Worm (Caenorhabditis elegans): ENCODE measurements around the gene dbn-1.
A peak's percentile ranks its signal among the peaks of the same experiment; 100 is the strongest.

Gene dbn-1

ce11 chrIII:13722387-13723122, 39.3 kb downstream of the dbn-1 start:
- TF ChIP-seq mdl-1 (tag; optimal IDR thresholded peaks at IDR 0.05) (no peak), ztf-1 (GFP tag; conservative IDR thresholded peaks at IDR 0.05) (no peak), aly-2 (tag; optimal IDR thresholded peaks at IDR 0.05) (no peak), nhr-237 (tag; optimal IDR thresholded peaks at IDR 0.05) (no peak), nhr-129 (tag; optimal IDR thresholded peaks at IDR 0.05) (no peak), unc-39 (tag; optimal IDR thresholded peaks at IDR 0.05) (no peak), nhr-10 (tag; optimal IDR thresholded peaks at IDR 0.05) (no peak), nhr-21 (tag; optimal IDR thresholded peaks at IDR 0.05) (no peak), lin-11 (tag; optimal IDR thresholded peaks at IDR 0.05) (no peak), ceh-16 (tag; optimal IDR thresholded peaks at IDR 0.05) (no peak), sma-9 (GFP tag; optimal IDR thresholded peaks at IDR 0.05) (no peak), sma-9 (tag; optimal IDR thresholded peaks at IDR 0.05) (no peak), fos-1 (tag; optimal IDR thresholded peaks at IDR 0.05) (no peak), lsy-2 (tag; optimal IDR thresholded peaks at IDR 0.05) (no peak), unc-55 (GFP tag; optimal IDR thresholded peaks at IDR 0.05) (no peak), ama-1 (optimal IDR thresholded peaks at IDR 0.05) (no peak)

- no peak for TF ChIP-seq mbf-1 (tag; optimal IDR thresholded peaks at IDR 0.05)
- no peak for TF ChIP-seq mdl-1 (tag; optimal IDR thresholded peaks at IDR 0.05)
- no peak for TF ChIP-seq F13H6.1 (tag; optimal IDR thresholded peaks at IDR 0.05)
- no peak for TF ChIP-seq crh-2 (tag; optimal IDR thresholded peaks at IDR 0.05)
Observed at ce11 chrIII:13721944-13722343, 39.9 kb downstream of the dbn-1 start.

- no peak for TF ChIP-seq mbf-1 (tag; optimal IDR thresholded peaks at IDR 0.05)
- no peak for TF ChIP-seq ceh-16 (tag; optimal IDR thresholded peaks at IDR 0.05)
- no peak for TF ChIP-seq nhr-77 (tag; optimal IDR thresholded peaks at IDR 0.05)
- TF ChIP-seq nhr-11 (tag; optimal IDR thresholded peaks at IDR 0.05), result no peak
- no peak for TF ChIP-seq peb-1 (tag; optimal IDR thresholded peaks at IDR 0.05)
Observed at ce11 chrIII:13721066-13721465, 40.8 kb downstream of the dbn-1 start.

- TF ChIP-seq mbf-1 (tag; optimal IDR thresholded peaks at IDR 0.05), result no peak
- TF ChIP-seq zag-1 (tag; optimal IDR thresholded peaks at IDR 0.05), result no peak
- peak; percentile 6 for TF ChIP-seq ceh-16 (tag; optimal IDR thresholded peaks at IDR 0.05)
- no peak for TF ChIP-seq skn-1 (tag; optimal IDR thresholded peaks at IDR 0.05)
- TF ChIP-seq blmp-1 (tag; optimal IDR thresholded peaks at IDR 0.05; ENCODE audit: insufficient read depth), result peak; percentile 79
- no peak for TF ChIP-seq F13H6.1 (tag; optimal IDR thresholded peaks at IDR 0.05)
- TF ChIP-seq ztf-11 (tag; optimal IDR thresholded peaks at IDR 0.05), result no peak
- peak; percentile 5 for TF ChIP-seq sem-4 (tag; optimal IDR thresholded peaks at IDR 0.05)
- no peak for TF ChIP-seq ZK546.5 (tag; optimal IDR thresholded peaks at IDR 0.05)
- no peak for TF ChIP-seq nhr-77 (tag; optimal IDR thresholded peaks at IDR 0.05)
- TF ChIP-seq egl-27 (tag; optimal IDR thresholded peaks at IDR 0.05), result no peak
- TF ChIP-seq nhr-12 (tag; optimal IDR thresholded peaks at IDR 0.05), result no peak
- peak; percentile 56 for TF ChIP-seq ama-1 (optimal IDR thresholded peaks at IDR 0.05)
- TF ChIP-seq ztf-4 (tag; optimal IDR thresholded peaks at IDR 0.05), result no peak
- TF ChIP-seq ceh-82 (tag; optimal IDR thresholded peaks at IDR 0.05), result no peak
Observed at ce11 chrIII:13720190-13720741, 41.6 kb downstream of the dbn-1 start.

- TF ChIP-seq elt-3 (tag; optimal IDR thresholded peaks at IDR 0.05) (no peak), mab-5 (tag; optimal IDR thresholded peaks at IDR 0.05) (no peak), F13H6.1 (tag; optimal IDR thresholded peaks at IDR 0.05) (peak; percentile 55), nhr-25 (tag; optimal IDR thresholded peaks at IDR 0.05) (peak; percentile 80), ztf-11 (tag; optimal IDR thresholded peaks at IDR 0.05) (no peak), lsy-2 (tag; optimal IDR thresholded peaks at IDR 0.05) (peak in 1 of 2 experiments; percentile 24), C34F6.9 (tag; optimal IDR thresholded peaks at IDR 0.05) (no peak), aly-2 (tag; optimal IDR thresholded peaks at IDR 0.05) (no peak), lin-39 (tag; optimal IDR thresholded peaks at IDR 0.05) (no peak), crh-2 (tag; optimal IDR thresholded peaks at IDR 0.05) (peak; percentile 19), ama-1 (optimal IDR thresholded peaks at IDR 0.05) (peak; percentile 22), blmp-1 (tag; optimal IDR thresholded peaks at IDR 0.05; ENCODE audit: insufficient read depth) (peak; percentile 2), sma-3 (GFP tag; optimal IDR thresholded peaks at IDR 0.05) (peak; percentile 10), peb-1 (tag; optimal IDR thresholded peaks at IDR 0.05) (no peak), nhr-21 (tag; optimal IDR thresholded peaks at IDR 0.05) (peak; percentile 63), ztf-4 (tag; optimal IDR thresholded peaks at IDR 0.05) (peak; percentile 24), nhr-237 (tag; optimal IDR thresholded peaks at IDR 0.05) (no peak), mdl-1 (tag; optimal IDR thresholded peaks at IDR 0.05) (peak; percentile 53 to 71), sma-9 (GFP tag; optimal IDR thresholded peaks at IDR 0.05) (peak; percentile 57), sma-9 (tag; optimal IDR thresholded peaks at IDR 0.05) (no peak), nhr-129 (tag; optimal IDR thresholded peaks at IDR 0.05) (no peak), sem-4 (tag; optimal IDR thresholded peaks at IDR 0.05) (no peak)
Observed at ce11 chrIII:13719247-13719758, 42.6 kb downstream of the dbn-1 start.
